Worm (Caenorhabditis elegans) whole organism, L4 larva: Measurements from ENCODE around the gene C49F5.5.

Experiments used
- F49E8.2 ChIP-seq: sonication (generic microtip); optimal IDR thresholded peaks from 2 replicates; lab custom pipeline; 2016; ENCODE audit warnings: missing compliant biosample characterization, mild to moderate bottlenecking, missing genetic modification characterization, borderline replicate concordance
- Y105C5A.15 ChIP-seq: fragments of 200-800 bp; sonication (Bioruptor generic); IDR thresholded peaks from 2 replicates; pipeline ENCODE4 v1.3.6; 2022; ENCODE audit warnings: missing genetic modification characterization, missing compliant biosample characterization
- Y5F2A.4 ChIP-seq: fragments of 200-800 bp; sonication (Bioruptor generic); optimal IDR thresholded peaks from 2 replicates; lab custom pipeline; 2018; ENCODE audit warnings: mild to moderate bottlenecking, missing genetic modification characterization, missing compliant biosample characterization
- aha-1 ChIP-seq: fragments of 150-350 bp; peaks from one replicate; lab custom pipeline; 2014; ENCODE audit warnings: missing biosample characterization, missing genetic modification characterization
- aly-2 ChIP-seq: sonication (generic microtip); optimal IDR thresholded peaks from 2 replicates; lab custom pipeline; 2018; ENCODE audit warnings: missing biosample characterization, missing genetic modification characterization
- ama-1 ChIP-seq: fragments of 150-350 bp; optimal IDR thresholded peaks from 2 replicates; lab custom pipeline; 2014; ENCODE audit warnings: inconsistent platforms, mixed read lengths
- cey-2 ChIP-seq: sonication (generic microtip); optimal IDR thresholded peaks from 3 replicates; lab custom pipeline; 2017; ENCODE audit warnings: missing genetic modification characterization, mild to moderate bottlenecking, missing compliant biosample characterization, antibody characterized with exemption, borderline replicate concordance; ENCODE audit not compliant: insufficient read depth
- daf-16 ChIP-seq, 3 experiments: sonication (generic microtip); optimal IDR thresholded peaks; 2 replicates each; lab custom pipeline; 2016 to 2017; ENCODE audit warnings: missing genetic modification characterization in 3 of 3, missing genetic modification reagents in 3 of 3, mild to moderate bottlenecking in 2 of 3, missing compliant biosample characterization in 2 of 3, missing biosample characterization in 1 of 3, moderate library complexity in 1 of 3
- daf-19 ChIP-seq: fragments of 200-800 bp; sonication (Bioruptor generic); conservative IDR thresholded peaks from 2 replicates; pipeline ENCODE4 v1.3.6; 2022; ENCODE audit warnings: missing genetic modification characterization, missing compliant biosample characterization
- dmd-6 ChIP-seq: fragments of 200-800 bp; sonication (Bioruptor generic); IDR thresholded peaks from 2 replicates; pipeline ENCODE4 v1.3.6; 2022; ENCODE audit warnings: missing genetic modification reagents, missing genetic modification characterization, missing compliant biosample characterization
- dmd-9 ChIP-seq: fragments of 200-800 bp; sonication (Bioruptor generic); IDR thresholded peaks from 2 replicates; pipeline ENCODE4 v1.3.6; 2022; ENCODE audit warnings: missing genetic modification reagents, missing genetic modification characterization, missing compliant biosample characterization
- duxl-1 ChIP-seq: sonication (generic microtip); optimal IDR thresholded peaks from 2 replicates; lab custom pipeline; 2016; ENCODE audit warnings: mild to moderate bottlenecking, missing genetic modification characterization, moderate library complexity, missing compliant biosample characterization; ENCODE audit not compliant: poor library complexity
- dve-1 ChIP-seq: sonication (generic microtip); optimal IDR thresholded peaks from 2 replicates; lab custom pipeline; 2017; ENCODE audit warnings: antibody characterized with exemption, mild to moderate bottlenecking, missing genetic modification characterization, missing compliant biosample characterization; ENCODE audit not compliant: insufficient read depth
- egl-27 ChIP-seq: sonication (generic microtip); optimal IDR thresholded peaks from 3 replicates; lab custom pipeline; 2017; ENCODE audit warnings: missing biosample characterization, missing genetic modification reagents, missing genetic modification characterization
- egl-43 ChIP-seq: fragments of 200-800 bp; sonication (Bioruptor generic); IDR thresholded peaks from 2 replicates; pipeline ENCODE4 v1.3.6; 2022; ENCODE audit warnings: missing genetic modification reagents, missing genetic modification characterization, missing compliant biosample characterization
- fkh-10 ChIP-seq: fragments of 150-350 bp; optimal IDR thresholded peaks from 2 replicates; lab custom pipeline; 2014; ENCODE audit warnings: missing biosample characterization, missing genetic modification reagents, missing genetic modification characterization
- gei-8 ChIP-seq: fragments of 200-800 bp; sonication (Bioruptor generic); optimal IDR thresholded peaks from 2 replicates; lab custom pipeline; 2018; ENCODE audit warnings: mild to moderate bottlenecking, missing genetic modification characterization, missing compliant biosample characterization
- hif-1 ChIP-seq, 2 experiments: sonication (generic microtip); optimal IDR thresholded peaks; 2 replicates each; lab custom pipeline; 2016 to 2017; ENCODE audit warnings: missing compliant biosample characterization in 2 of 2, missing genetic modification characterization in 2 of 2, missing genetic modification reagents in 2 of 2, missing genotype in 2 of 2, mild to moderate bottlenecking in 1 of 2
- hlh-11 ChIP-seq: fragments of 200-800 bp; sonication (Bioruptor generic); optimal IDR thresholded peaks from 2 replicates; lab custom pipeline; 2018; ENCODE audit warnings: mild to moderate bottlenecking, missing genetic modification characterization, missing compliant biosample characterization
- hlh-30 ChIP-seq: sonication (generic microtip); optimal IDR thresholded peaks from 2 replicates; lab custom pipeline; 2017; ENCODE audit warnings: antibody characterized with exemption, mild to moderate bottlenecking, missing genetic modification characterization, missing compliant biosample characterization; ENCODE audit not compliant: insufficient read depth
- jun-1 ChIP-seq: fragments of 150-350 bp; optimal IDR thresholded peaks from 2 replicates; lab custom pipeline; 2014; ENCODE audit warnings: missing biosample characterization, missing genetic modification reagents, missing genetic modification characterization
- lim-7 ChIP-seq: fragments of 200-800 bp; sonication (Bioruptor generic); IDR thresholded peaks from 2 replicates; pipeline ENCODE4 v1.3.6; 2022; ENCODE audit warnings: missing genetic modification characterization, missing compliant biosample characterization
- lin-1 ChIP-seq: fragments of 200-800 bp; sonication (Bioruptor generic); IDR thresholded peaks from 2 replicates; pipeline ENCODE4 v1.3.6; 2022; ENCODE audit warnings: missing genetic modification reagents, missing genetic modification characterization, missing compliant biosample characterization
- lin-39 ChIP-seq: fragments of 150-350 bp; optimal IDR thresholded peaks from 2 replicates; lab custom pipeline; 2014; ENCODE audit warnings: missing biosample characterization, missing genetic modification reagents, missing genetic modification characterization
- lir-3 ChIP-seq: sonication (generic microtip); optimal IDR thresholded peaks from 2 replicates; lab custom pipeline; 2016; ENCODE audit warnings: mild to moderate bottlenecking, missing genetic modification characterization, missing compliant biosample characterization
- mdl-1 ChIP-seq, 2 experiments: fragments of 150-350 bp in 1 of 2; sonication (generic microtip) in 1 of 2; optimal IDR thresholded peaks; 2 replicates each; lab custom pipeline; 2014 to 2017; ENCODE audit warnings: missing biosample characterization in 2 of 2, missing genetic modification characterization in 2 of 2
- mdt-29 ChIP-seq: fragments of 200-800 bp; sonication (Bioruptor generic); IDR thresholded peaks from 2 replicates; pipeline ENCODE4 v1.3.6; 2022; ENCODE audit warnings: missing genetic modification reagents, missing genetic modification characterization, missing compliant biosample characterization
- mxl-2 ChIP-seq: fragments of 200-800 bp; sonication (Bioruptor generic); conservative IDR thresholded peaks from 2 replicates; pipeline ENCODE4 v1.3.6; 2022; ENCODE audit warnings: missing genetic modification reagents, missing genetic modification characterization, missing compliant biosample characterization
- nhr-10 ChIP-seq: fragments of 150-350 bp; optimal IDR thresholded peaks from 2 replicates; lab custom pipeline; 2014; ENCODE audit warnings: missing biosample characterization, missing genetic modification characterization
- nhr-11 ChIP-seq: fragments of 150-350 bp; optimal IDR thresholded peaks from 2 replicates; lab custom pipeline; 2014; ENCODE audit warnings: missing biosample characterization, missing genetic modification characterization
- nhr-28 ChIP-seq: fragments of 150-350 bp; optimal IDR thresholded peaks from 2 replicates; lab custom pipeline; 2014; ENCODE audit warnings: missing biosample characterization, missing genetic modification characterization
- nhr-42 ChIP-seq: fragments of 200-800 bp; sonication (Bioruptor generic); IDR thresholded peaks from 2 replicates; pipeline ENCODE4 v1.3.6; 2022; ENCODE audit warnings: missing genetic modification characterization, missing compliant biosample characterization
- nhr-48 ChIP-seq: sonication (generic microtip); optimal IDR thresholded peaks from 2 replicates; lab custom pipeline; 2016; ENCODE audit warnings: mild to moderate bottlenecking, missing genetic modification characterization, missing compliant biosample characterization
- nhr-6 ChIP-seq: fragments of 150-350 bp; optimal IDR thresholded peaks from 2 replicates; lab custom pipeline; 2014; ENCODE audit warnings: missing biosample characterization, missing genetic modification characterization
- php-3 ChIP-seq: fragments of 200-800 bp; sonication (Bioruptor generic); IDR thresholded peaks from 2 replicates; pipeline ENCODE4 v1.3.6; 2022; ENCODE audit warnings: missing genetic modification reagents, missing genetic modification characterization, missing compliant biosample characterization
- saeg-2 ChIP-seq: fragments of 200-800 bp; sonication (Bioruptor generic); IDR thresholded peaks from 2 replicates; pipeline ENCODE4 v1.3.6; 2022; ENCODE audit warnings: missing genetic modification reagents, missing genetic modification characterization, missing compliant biosample characterization
- set-16 ChIP-seq: fragments of 200-800 bp; sonication (Bioruptor generic); IDR thresholded peaks from 2 replicates; pipeline ENCODE4 v1.3.6; 2022; ENCODE audit warnings: missing genetic modification reagents, missing genetic modification characterization, missing compliant biosample characterization
- skn-1 ChIP-seq: fragments of 150-350 bp; optimal IDR thresholded peaks from 2 replicates; lab custom pipeline; 2014; ENCODE audit warnings: missing biosample characterization, missing genetic modification characterization
- snpc-1.2 ChIP-seq: fragments of 200-800 bp; sonication (Bioruptor generic); IDR thresholded peaks from 2 replicates; pipeline ENCODE4 v1.3.6; 2022; ENCODE audit warnings: missing genetic modification reagents, missing genetic modification characterization, missing compliant biosample characterization
- spr-1 ChIP-seq: sonication (generic microtip); optimal IDR thresholded peaks from 2 replicates; lab custom pipeline; 2016; ENCODE audit warnings: mild to moderate bottlenecking, missing genetic modification characterization, missing compliant biosample characterization
- tag-97 ChIP-seq: fragments of 200-800 bp; sonication (Bioruptor generic); IDR thresholded peaks from 2 replicates; pipeline ENCODE4 v1.3.6; 2022; ENCODE audit warnings: missing genetic modification characterization, missing compliant biosample characterization
- tra-1 ChIP-seq: fragments of 200-800 bp; sonication (Bioruptor generic); IDR thresholded peaks from 2 replicates; pipeline ENCODE4 v1.3.6; 2022; ENCODE audit warnings: missing genetic modification reagents, missing genetic modification characterization, missing compliant biosample characterization
- unc-39 ChIP-seq: sonication (generic microtip); optimal IDR thresholded peaks from 2 replicates; lab custom pipeline; 2017; ENCODE audit warnings: missing biosample characterization, missing genetic modification characterization
- zfp-3 ChIP-seq: fragments of 200-800 bp; sonication (Bioruptor generic); conservative IDR thresholded peaks from 2 replicates; pipeline ENCODE4 v1.3.6; 2022; ENCODE audit warnings: missing genetic modification reagents, missing genetic modification characterization, missing compliant biosample characterization
- zip-11 ChIP-seq: fragments of 200-800 bp; sonication (Bioruptor generic); IDR thresholded peaks from 2 replicates; pipeline ENCODE4 v1.3.6; 2022; ENCODE audit warnings: missing genetic modification characterization, missing compliant biosample characterization
- ztf-11 ChIP-seq: fragments of 150-350 bp; optimal IDR thresholded peaks from 2 replicates; lab custom pipeline; 2014; ENCODE audit warnings: missing biosample characterization, missing genetic modification characterization

Gene C49F5.5

DNA sequence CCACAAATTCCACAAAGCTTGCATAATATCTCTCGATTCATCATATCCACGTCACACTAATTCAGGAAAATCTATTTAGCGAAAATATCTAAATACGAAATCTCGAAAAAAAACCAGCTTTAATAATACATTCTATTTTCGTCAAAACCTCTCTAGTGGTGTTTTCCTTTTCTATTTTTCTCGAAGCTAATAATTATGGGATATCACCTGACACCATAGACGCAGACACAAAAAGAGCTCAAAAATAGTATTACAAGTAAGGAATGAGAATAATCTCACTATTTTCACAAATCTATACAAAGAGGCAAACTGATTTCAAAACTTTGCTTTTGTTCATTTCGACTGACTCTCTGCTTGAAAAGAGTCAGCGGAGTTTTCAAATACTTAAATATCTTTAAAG lies 16.9 kb upstream of the C49F5.5 start:
- TF ChIP-seq hlh-30 (tag; lab: Kevin White, UChicago) (peak; percentile 3), lir-3 (tag; lab: Kevin White, UChicago) (no peak), daf-19 (GFP tag; lab: Robert Waterston, UW) (no peak), zip-11 (GFP tag; lab: Robert Waterston, UW) (no peak)

DNA sequence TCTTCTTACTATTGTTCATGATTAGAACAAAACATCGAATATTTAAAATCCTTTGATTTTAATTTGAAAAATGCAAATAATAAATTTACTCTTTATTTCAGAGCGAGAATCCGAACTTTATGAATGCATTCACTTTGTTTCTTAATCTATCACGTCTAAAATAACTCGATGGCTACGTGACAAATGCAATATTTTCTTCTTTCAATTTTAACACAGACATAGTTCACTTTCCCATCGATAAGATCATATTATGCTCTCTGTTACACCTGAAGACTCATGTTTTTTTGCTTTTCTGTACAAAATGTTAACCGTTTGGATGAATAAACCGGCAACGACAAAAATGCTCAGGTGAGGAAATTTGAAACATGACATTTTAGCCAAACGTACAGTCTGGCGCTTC lies 16.4 kb upstream of the C49F5.5 start:
- 0 out of 2 replicates have a peak, but pooled peaks have one; percentile 27 for TF ChIP-seq zfp-3 (GFP tag; lab: Robert Waterston, UW)
- peak in 1 of 2 experiments; percentile 99 for TF ChIP-seq hif-1 (tag; optimal IDR thresholded peaks at IDR 0.05; lab: Kevin White, UChicago)
- TF ChIP-seq php-3 (GFP tag; lab: Robert Waterston, UW): no peak
- no peak for TF ChIP-seq nhr-48 (tag; lab: Kevin White, UChicago)
- no peak for TF ChIP-seq hlh-30 (tag; lab: Kevin White, UChicago)
- TF ChIP-seq mxl-2: no peak
- TF ChIP-seq Y5F2A.4 (GFP tag; lab: Kevin White, UChicago): no peak
- 0 out of 2 replicates have a peak, but pooled peaks have one; percentile 29 for TF ChIP-seq tra-1
- TF ChIP-seq nhr-10 (tag; lab: Kevin White, UChicago): no peak
- no peak for TF ChIP-seq aly-2 (tag; lab: Kevin White, UChicago)
- no peak for TF ChIP-seq egl-43 (GFP tag; lab: Robert Waterston, UW)
- TF ChIP-seq tag-97: no peak
- no peak for TF ChIP-seq nhr-11
- no peak for TF ChIP-seq egl-27 (tag; lab: Kevin White, UChicago)
- no peak for TF ChIP-seq lim-7 (GFP tag; lab: Robert Waterston, UW)
- TF ChIP-seq fkh-10 (GFP tag; lab: Kevin White, UChicago): no peak
- TF ChIP-seq nhr-28: peak; percentile 33
- TF ChIP-seq Y105C5A.15 (GFP tag; lab: Robert Waterston, UW): no peak
- TF ChIP-seq daf-16 (GFP tag; optimal IDR thresholded peaks at IDR 0.05; lab: Kevin White, UChicago): no peak
- peak; percentile 14 for TF ChIP-seq daf-16 (tag; optimal IDR thresholded peaks at IDR 0.05; lab: Kevin White, UChicago)
- TF ChIP-seq dve-1 (tag; lab: Kevin White, UChicago): peak; percentile 15
- no peak for TF ChIP-seq skn-1 (tag; lab: Kevin White, UChicago)
- TF ChIP-seq set-16: no peak
- TF ChIP-seq cey-2 (tag; lab: Kevin White, UChicago): no peak
- no peak for TF ChIP-seq saeg-2
- TF ChIP-seq duxl-1: no peak
- TF ChIP-seq dmd-9 (GFP tag; lab: Robert Waterston, UW): no peak
- no peak for TF ChIP-seq jun-1 (tag; lab: Kevin White, UChicago)
- no peak for TF ChIP-seq F49E8.2 (tag; lab: Kevin White, UChicago)
- no peak for TF ChIP-seq nhr-6
- TF ChIP-seq aha-1 (tag; lab: Kevin White, UChicago): peak; percentile 99
- TF ChIP-seq lin-1 (GFP tag; lab: Robert Waterston, UW): no peak; the same call in 1 of the 2 replicates
- no peak for TF ChIP-seq snpc-1.2
- TF ChIP-seq lin-39 (tag; lab: Kevin White, UChicago): no peak
- peak; percentile 7 for TF ChIP-seq hlh-11 (tag; lab: Kevin White, UChicago)
- TF ChIP-seq lir-3 (tag; lab: Kevin White, UChicago): no peak
- peak; percentile 21; the same call in 1 of the 2 replicates for TF ChIP-seq dmd-6
- no peak for TF ChIP-seq unc-39 (tag; lab: Kevin White, UChicago)
- no peak for TF ChIP-seq spr-1 (tag; lab: Kevin White, UChicago)
- TF ChIP-seq ama-1 (lab: Kevin White, UChicago): no peak
- no peak for TF ChIP-seq mdl-1 (tag; optimal IDR thresholded peaks at IDR 0.05; lab: Kevin White, UChicago)
- peak; percentile 41; the same call in 1 of the 2 replicates for TF ChIP-seq mdt-29 (GFP tag; lab: Robert Waterston, UW)
- no peak for TF ChIP-seq gei-8 (GFP tag; lab: Kevin White, UChicago)
- TF ChIP-seq ztf-11: no peak
- no peak for TF ChIP-seq nhr-42 (GFP tag; lab: Robert Waterston, UW)
